Worm (Caenorhabditis elegans): ENCODE results near the gene ZK792.5.
A peak's percentile ranks its signal among the peaks of the same experiment; 100 is the strongest.

Gene ZK792.5

DNA sequence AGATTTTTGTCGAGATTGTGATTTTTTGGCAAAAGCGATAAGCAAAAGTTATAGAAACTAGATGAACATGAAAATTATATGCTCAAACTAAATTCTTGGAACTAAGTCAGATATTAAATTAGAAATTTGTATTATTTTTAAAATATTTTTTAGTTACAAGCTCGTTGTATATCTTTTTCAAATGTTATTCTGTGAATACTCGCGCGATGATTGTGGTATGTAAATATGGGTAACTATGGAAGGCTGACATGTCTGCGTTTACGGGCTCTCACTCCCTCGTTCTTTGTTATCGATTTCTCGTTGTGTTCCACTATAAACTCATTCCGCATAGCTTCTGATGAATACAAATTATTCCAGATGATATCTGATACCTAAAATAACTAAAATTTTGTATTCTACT is 6.2 kb upstream of the ZK792.5 start, which contains the start of gene ZK792.7:
ZK792.7 (plus strand) TSS at position 301 of the 400 bp plus-strand sequence.
- TF ChIP-seq pha-4 (tag; optimal IDR thresholded peaks at IDR 0.05) (no peak), ceh-48 (tag; optimal IDR thresholded peaks at IDR 0.05) (peak; percentile 68)

DNA sequence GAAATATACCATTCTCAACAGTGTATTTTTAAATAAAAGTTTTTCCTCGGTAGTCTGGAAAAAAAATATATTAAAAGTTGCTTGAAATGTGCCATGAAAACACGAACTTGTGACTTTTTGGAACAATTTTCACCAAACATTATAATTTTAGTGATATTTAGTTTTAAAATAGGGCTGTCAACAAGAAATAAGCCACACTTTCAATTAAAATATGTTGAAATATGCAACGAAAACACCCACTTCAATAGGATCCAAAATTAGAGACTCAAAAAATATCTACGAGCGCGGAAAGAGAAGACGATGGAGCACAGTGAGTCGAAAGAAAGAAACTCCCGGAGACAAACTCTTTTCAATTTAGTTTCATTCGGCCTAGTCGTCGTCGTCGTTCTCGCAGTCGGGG is 5.6 kb upstream of the ZK792.5 start, which contains the start of gene ZK792.12:
ZK792.12 (plus strand) TSS at position 301 of the 400 bp plus-strand sequence.
- TF ChIP-seq K02D7.2 (tag; optimal IDR thresholded peaks at IDR 0.05) (no peak), ahr-1 (tag; optimal IDR thresholded peaks at IDR 0.05) (no peak), pros-1 (tag; optimal IDR thresholded peaks at IDR 0.05) (no peak), ref-2 (tag; optimal IDR thresholded peaks at IDR 0.05) (no peak), fkh-6 (tag; optimal IDR thresholded peaks at IDR 0.05) (no peak), hlh-15 (tag; optimal IDR thresholded peaks at IDR 0.05) (no peak), elt-2 (tag; optimal IDR thresholded peaks at IDR 0.05) (no peak), ceh-22 (tag; optimal IDR thresholded peaks at IDR 0.05) (no peak), tbx-2 (tag; optimal IDR thresholded peaks at IDR 0.05) (no peak), unc-86 (tag; optimal IDR thresholded peaks at IDR 0.05) (no peak), ceh-19 (GFP tag; optimal IDR thresholded peaks at IDR 0.05) (no peak), unc-42 (tag; optimal IDR thresholded peaks at IDR 0.05) (no peak)

DNA sequence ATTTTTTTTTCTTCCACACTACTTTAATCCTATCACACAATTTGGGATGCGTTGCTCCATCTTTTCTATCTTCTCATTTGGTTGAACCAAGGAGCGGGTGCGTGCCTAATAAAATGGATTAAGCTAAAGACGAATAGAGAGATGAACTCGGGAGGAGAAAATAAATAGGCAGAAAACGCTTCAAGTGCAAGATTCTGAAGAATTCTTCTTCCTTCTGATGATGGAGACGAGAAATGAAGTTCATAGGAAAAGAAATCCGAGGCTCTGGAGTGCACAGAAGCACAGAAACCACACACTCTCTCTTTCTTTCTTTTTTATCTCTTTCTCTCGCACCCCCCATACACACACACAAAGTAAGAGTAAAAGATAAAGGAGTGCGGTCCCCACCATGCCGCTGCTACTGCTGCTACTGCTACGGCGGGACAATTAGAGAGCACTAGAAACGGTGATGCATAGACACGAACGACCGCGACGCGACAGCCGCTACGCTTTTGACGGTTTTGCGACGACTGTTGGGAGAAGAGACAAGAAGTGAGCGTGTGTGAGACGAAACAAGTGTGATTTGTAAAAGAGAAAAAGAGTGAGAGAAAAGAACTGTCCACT is 4.3 kb upstream of the ZK792.5 start:
- TF ChIP-seq K02D7.2 (tag; optimal IDR thresholded peaks at IDR 0.05) (no peak), fkh-10 (GFP tag; optimal IDR thresholded peaks at IDR 0.05) (no peak), ceh-9 (tag; optimal IDR thresholded peaks at IDR 0.05) (no peak), F13H6.1 (tag; optimal IDR thresholded peaks at IDR 0.05) (peak; percentile 46), ceh-18 (tag; optimal IDR thresholded peaks at IDR 0.05) (peak; percentile 88), tbx-7 (tag; optimal IDR thresholded peaks at IDR 0.05) (peak; percentile 1), sdc-2 (tag; optimal IDR thresholded peaks at IDR 0.05) (no peak), C38D4.7 (GFP tag; optimal IDR thresholded peaks at IDR 0.05) (no peak), hlh-6 (tag; optimal IDR thresholded peaks at IDR 0.05) (peak; percentile 24), tbx-2 (tag; optimal IDR thresholded peaks at IDR 0.05) (peak; percentile 76), unc-55 (GFP tag; optimal IDR thresholded peaks at IDR 0.05) (peak; percentile 62), pros-1 (tag; optimal IDR thresholded peaks at IDR 0.05) (no peak), ceh-48 (tag; optimal IDR thresholded peaks at IDR 0.05) (no peak), pha-4 (tag; optimal IDR thresholded peaks at IDR 0.05) (no peak), hlh-13 (GFP tag; optimal IDR thresholded peaks at IDR 0.05) (no peak), unc-42 (tag; optimal IDR thresholded peaks at IDR 0.05) (peak; percentile 98), ceh-2 (tag; optimal IDR thresholded peaks at IDR 0.05) (peak; percentile 11), elt-4 (tag; optimal IDR thresholded peaks at IDR 0.05) (no peak), sox-4 (tag; optimal IDR thresholded peaks at IDR 0.05) (no peak), hlh-8 (tag; optimal IDR thresholded peaks at IDR 0.05) (no peak), ets-4 (tag; optimal IDR thresholded peaks at IDR 0.05) (no peak), nhr-11 (tag; optimal IDR thresholded peaks at IDR 0.05) (no peak), ttx-3 (tag; optimal IDR thresholded peaks at IDR 0.05) (no peak), hlh-15 (tag; optimal IDR thresholded peaks at IDR 0.05) (no peak), sox-2 (GFP tag; IDR thresholded peaks at IDR 0.05) (peak; percentile 34; the same call in 1 of the 2 replicates), C08G9.2 (tag; optimal IDR thresholded peaks at IDR 0.05) (no peak), T23F11.4 (GFP tag; optimal IDR thresholded peaks at IDR 0.05) (no peak), fkh-6 (tag; optimal IDR thresholded peaks at IDR 0.05) (no peak), odd-2 (tag; optimal IDR thresholded peaks at IDR 0.05) (peak; percentile 18), syd-9 (tag; optimal IDR thresholded peaks at IDR 0.05) (peak; percentile 52), ceh-22 (tag; optimal IDR thresholded peaks at IDR 0.05) (no peak), pha-2 (tag; optimal IDR thresholded peaks at IDR 0.05) (peak; percentile 45), eyg-1 (tag; optimal IDR thresholded peaks at IDR 0.05) (no peak), dmd-4 (tag; optimal IDR thresholded peaks at IDR 0.05; ENCODE audit: borderline replicate concordance) (no peak), nfya-1 (tag; optimal IDR thresholded peaks at IDR 0.05) (peak; percentile 81), lim-6 (tag; optimal IDR thresholded peaks at IDR 0.05) (no peak), pat-9 (tag; optimal IDR thresholded peaks at IDR 0.05) (no peak), fax-1 (tag; optimal IDR thresholded peaks at IDR 0.05) (no peak), K09A11.1 (tag; optimal IDR thresholded peaks at IDR 0.05; ENCODE audit: insufficient read depth) (no peak), unc-3 (GFP tag; conservative IDR thresholded peaks at IDR 0.05) (no peak), unc-3 (tag; optimal IDR thresholded peaks at IDR 0.05) (no peak), ahr-1 (tag; optimal IDR thresholded peaks at IDR 0.05) (no peak), ceh-14 (tag; optimal IDR thresholded peaks at IDR 0.05) (peak; percentile 6)
